Worm (Caenorhabditis elegans): ENCODE measurements around the gene rrsr-1.
A peak's percentile ranks its signal among the peaks of the same experiment; 100 is the strongest.

The rrsr-1 gene

ce11 chrV:14414964-14415564 lies 9.7 kb downstream of the rrsr-1 start, which contains the start of the genes nxf-1 and C15H11.11 (continued):
- TF ChIP-seq F55B11.4 (tag; optimal IDR thresholded peaks at IDR 0.05; ENCODE audit: borderline replicate concordance, insufficient read depth) = no peak
- TF ChIP-seq nfyb-1 (GFP tag; IDR thresholded peaks at IDR 0.05) = peak; percentile 60; the same call in 1 of the 2 replicates
- peak; percentile 68 for TF ChIP-seq lin-40 (tag; optimal IDR thresholded peaks at IDR 0.05)
- TF ChIP-seq hmg-1.2 (GFP tag; IDR thresholded peaks at IDR 0.05) = no peak
- TF ChIP-seq attf-5 (GFP tag; optimal IDR thresholded peaks at IDR 0.05) = peak; percentile 56
- TF ChIP-seq snpc-4 (GFP tag; optimal IDR thresholded peaks at IDR 0.05) = no peak
- TF ChIP-seq snpc-4 (tag; optimal IDR thresholded peaks at IDR 0.05) = peak in 3 of 4 experiments; percentile 50 to 72 (median 61)
- TF ChIP-seq T26A5.8 (tag; optimal IDR thresholded peaks at IDR 0.05) = no peak
- peak; percentile 74 for TF ChIP-seq ZK185.1 (tag; optimal IDR thresholded peaks at IDR 0.05; ENCODE audit: poor library complexity, severe bottlenecking)
- TF ChIP-seq F23B12.7 (tag; optimal IDR thresholded peaks at IDR 0.05; ENCODE audit: insufficient read depth) = peak; percentile 51
- TF ChIP-seq F57C9.4 (tag; optimal IDR thresholded peaks at IDR 0.05) = no peak
- no peak for TF ChIP-seq tbx-9 (tag; optimal IDR thresholded peaks at IDR 0.05; ENCODE audit: borderline replicate concordance)
- TF ChIP-seq lin-54 (GFP tag; optimal IDR thresholded peaks at IDR 0.05) = peak; percentile 39
- TF ChIP-seq ztf-6 (GFP tag; IDR thresholded peaks at IDR 0.05) = no peak
- peak; percentile 3 for TF ChIP-seq tlf-1 (GFP tag; optimal IDR thresholded peaks at IDR 0.05)
- peak; percentile 14; the same call in 1 of the 2 replicates for TF ChIP-seq B0336.3 (GFP tag; IDR thresholded peaks at IDR 0.05)
- peak; percentile 63; the same call in 1 of the 2 replicates for TF ChIP-seq Y53G8AR.9 (GFP tag; conservative IDR thresholded peaks at IDR 0.05)
- TF ChIP-seq madf-8 (GFP tag; conservative IDR thresholded peaks at IDR 0.05) = no peak
- no peak for TF ChIP-seq snpc-3.4 (tag; optimal IDR thresholded peaks at IDR 0.05)
- TF ChIP-seq lin-26 (GFP tag; IDR thresholded peaks at IDR 0.05) = 0 out of 2 replicates have a peak, but pooled peaks have one; percentile 5
- TF ChIP-seq pha-4 (tag; optimal IDR thresholded peaks at IDR 0.05) = no peak
- TF ChIP-seq nhr-179 (tag; optimal IDR thresholded peaks at IDR 0.05) = no peak
- TF ChIP-seq C06A6.2 (GFP tag; conservative IDR thresholded peaks at IDR 0.05) = no peak

ce11 chrV:14414032-14414431 lies 10.8 kb downstream of the rrsr-1 start:
- TF ChIP-seq tbx-9 (tag; optimal IDR thresholded peaks at IDR 0.05; ENCODE audit: borderline replicate concordance) = no peak
- TF ChIP-seq madf-6 (GFP tag; IDR thresholded peaks at IDR 0.05) = no peak
- no peak for TF ChIP-seq snpc-4 (GFP tag; optimal IDR thresholded peaks at IDR 0.05)
- no peak for TF ChIP-seq snpc-4 (tag; optimal IDR thresholded peaks at IDR 0.05)
- TF ChIP-seq nfya-2 (GFP tag; IDR thresholded peaks at IDR 0.05) = no peak
- no peak for TF ChIP-seq ztf-22 (GFP tag; optimal IDR thresholded peaks at IDR 0.05)
- TF ChIP-seq nhr-80 (tag; optimal IDR thresholded peaks at IDR 0.05) = peak; percentile 73
- no peak for TF ChIP-seq F57A8.1 (GFP tag; optimal IDR thresholded peaks at IDR 0.05)
- no peak for TF ChIP-seq madf-3 (GFP tag; IDR thresholded peaks at IDR 0.05)

- no peak for TF ChIP-seq ztf-22 (GFP tag; optimal IDR thresholded peaks at IDR 0.05)
- no peak for TF ChIP-seq ztf-25 (GFP tag; IDR thresholded peaks at IDR 0.05)
- no peak for TF ChIP-seq lsy-27 (tag; optimal IDR thresholded peaks at IDR 0.05; ENCODE audit: borderline replicate concordance, insufficient read depth)
- 0 out of 2 replicates have a peak, but pooled peaks have one; percentile 32 for TF ChIP-seq hsf-1 (GFP tag; IDR thresholded peaks at IDR 0.05)
- TF ChIP-seq nfyb-1 (GFP tag; IDR thresholded peaks at IDR 0.05) = 0 out of 2 replicates have a peak, but pooled peaks have one; percentile 40
- TF ChIP-seq Y67H2A.10 (GFP tag; conservative IDR thresholded peaks at IDR 0.05) = no peak
- TF ChIP-seq zfh-2 (GFP tag; conservative IDR thresholded peaks at IDR 0.05) = no peak
- TF ChIP-seq madf-3 (GFP tag; IDR thresholded peaks at IDR 0.05) = peak; percentile 13; the same call in 1 of the 2 replicates
- TF ChIP-seq F49E8.2 (tag; optimal IDR thresholded peaks at IDR 0.05; ENCODE audit: insufficient read depth) = peak; percentile 22
- peak; percentile 65 for TF ChIP-seq nhr-90 (tag; optimal IDR thresholded peaks at IDR 0.05)
- TF ChIP-seq F55B11.4 (tag; optimal IDR thresholded peaks at IDR 0.05; ENCODE audit: borderline replicate concordance, insufficient read depth) = no peak
- TF ChIP-seq ceh-40 (GFP tag; IDR thresholded peaks at IDR 0.05) = no peak
- TF ChIP-seq B0261.1 (tag; optimal IDR thresholded peaks at IDR 0.05) = no peak
- TF ChIP-seq hlh-12 (tag; optimal IDR thresholded peaks at IDR 0.05) = no peak
- TF ChIP-seq ekl-4 (GFP tag; IDR thresholded peaks at IDR 0.05) = 0 out of 2 replicates have a peak, but pooled peaks have one; percentile 42
- peak; percentile 43 for TF ChIP-seq ama-1 (optimal IDR thresholded peaks at IDR 0.05)
- TF ChIP-seq ama-1 (GFP tag; optimal IDR thresholded peaks at IDR 0.05) = peak in 1 of 2 experiments; percentile 60
- no peak for TF ChIP-seq snpc-4 (GFP tag; optimal IDR thresholded peaks at IDR 0.05)
- peak in 1 of 4 experiments; percentile 25 for TF ChIP-seq snpc-4 (tag; optimal IDR thresholded peaks at IDR 0.05)
- no peak for TF ChIP-seq Y95B8A.8 (GFP tag; IDR thresholded peaks at IDR 0.05)
- TF ChIP-seq lin-26 (GFP tag; IDR thresholded peaks at IDR 0.05) = 0 out of 2 replicates have a peak, but pooled peaks have one; percentile 12
- TF ChIP-seq nhr-120 (GFP tag; IDR thresholded peaks at IDR 0.05) = no peak
Measured at ce11 chrV:14411989-14412388, 12.8 kb downstream of the rrsr-1 start.
